Worm (Caenorhabditis elegans) whole organism, L4 larva: ENCODE data around the gene rha-2.

Experiments used
- D1046.2 ChIP-seq: fragments of 200-800 bp; sonication (Bioruptor generic); IDR thresholded peaks from 2 replicates; pipeline ENCODE4 v1.3.6; 2022; ENCODE audit warnings: missing genetic modification characterization, missing compliant biosample characterization
- F49E8.2 ChIP-seq: sonication (generic microtip); optimal IDR thresholded peaks from 2 replicates; lab custom pipeline; 2016; ENCODE audit warnings: missing compliant biosample characterization, mild to moderate bottlenecking, missing genetic modification characterization, borderline replicate concordance
- T20F7.1 ChIP-seq: fragments of 200-800 bp; sonication (Bioruptor generic); optimal IDR thresholded peaks from 2 replicates; lab custom pipeline; 2018; ENCODE audit warnings: mild to moderate bottlenecking, missing genetic modification characterization, missing compliant biosample characterization
- Y5F2A.4 ChIP-seq: fragments of 200-800 bp; sonication (Bioruptor generic); optimal IDR thresholded peaks from 2 replicates; lab custom pipeline; 2018; ENCODE audit warnings: mild to moderate bottlenecking, missing genetic modification characterization, missing compliant biosample characterization
- aha-1 ChIP-seq: fragments of 150-350 bp; peaks from one replicate; lab custom pipeline; 2014; ENCODE audit warnings: missing biosample characterization, missing genetic modification characterization
- aly-2 ChIP-seq: sonication (generic microtip); optimal IDR thresholded peaks from 2 replicates; lab custom pipeline; 2018; ENCODE audit warnings: missing biosample characterization, missing genetic modification characterization
- ama-1 ChIP-seq: fragments of 150-350 bp; optimal IDR thresholded peaks from 2 replicates; lab custom pipeline; 2014; ENCODE audit warnings: inconsistent platforms, mixed read lengths
- arid-1 ChIP-seq: fragments of 200-800 bp; sonication (Bioruptor generic); conservative IDR thresholded peaks from 2 replicates; pipeline ENCODE4 v1.3.6; 2022; ENCODE audit warnings: missing genetic modification reagents, missing genetic modification characterization, missing compliant biosample characterization
- ceh-20 ChIP-seq: fragments of 200-800 bp; sonication (Bioruptor generic); IDR thresholded peaks from 2 replicates; pipeline ENCODE4 v1.3.6; 2022; ENCODE audit warnings: missing genetic modification reagents, missing genetic modification characterization, missing compliant biosample characterization
- cey-2 ChIP-seq: sonication (generic microtip); optimal IDR thresholded peaks from 3 replicates; lab custom pipeline; 2017; ENCODE audit warnings: missing genetic modification characterization, mild to moderate bottlenecking, missing compliant biosample characterization, antibody characterized with exemption, borderline replicate concordance; ENCODE audit not compliant: insufficient read depth
- ctbp-1 ChIP-seq: fragments of 200-800 bp; sonication (Bioruptor generic); IDR thresholded peaks from 2 replicates; pipeline ENCODE4 v1.3.6; 2022; ENCODE audit warnings: missing genetic modification reagents, missing genetic modification characterization, missing compliant biosample characterization
- daf-16 ChIP-seq, 3 experiments: sonication (generic microtip); optimal IDR thresholded peaks; 2 replicates each; lab custom pipeline; 2016 to 2017; ENCODE audit warnings: missing genetic modification characterization in 3 of 3, missing genetic modification reagents in 3 of 3, mild to moderate bottlenecking in 2 of 3, missing compliant biosample characterization in 2 of 3, missing biosample characterization in 1 of 3, moderate library complexity in 1 of 3
- daf-8 ChIP-seq: fragments of 200-800 bp; sonication (Bioruptor generic); IDR thresholded peaks from 2 replicates; pipeline ENCODE4 v1.3.6; 2022; ENCODE audit warnings: missing genetic modification characterization, missing compliant biosample characterization
- dmd-8 ChIP-seq: fragments of 200-800 bp; sonication (Bioruptor generic); IDR thresholded peaks from 2 replicates; pipeline ENCODE4 v1.3.6; 2022; ENCODE audit warnings: missing genetic modification characterization, missing compliant biosample characterization
- dmd-9 ChIP-seq: fragments of 200-800 bp; sonication (Bioruptor generic); IDR thresholded peaks from 2 replicates; pipeline ENCODE4 v1.3.6; 2022; ENCODE audit warnings: missing genetic modification reagents, missing genetic modification characterization, missing compliant biosample characterization
- dpl-1 ChIP-seq: fragments of 150-350 bp; optimal IDR thresholded peaks from 2 replicates; lab custom pipeline; 2014; ENCODE audit warnings: missing biosample characterization, missing genetic modification reagents, missing genetic modification characterization
- duxl-1 ChIP-seq: sonication (generic microtip); optimal IDR thresholded peaks from 2 replicates; lab custom pipeline; 2016; ENCODE audit warnings: mild to moderate bottlenecking, missing genetic modification characterization, moderate library complexity, missing compliant biosample characterization; ENCODE audit not compliant: poor library complexity
- hlh-11 ChIP-seq: fragments of 200-800 bp; sonication (Bioruptor generic); optimal IDR thresholded peaks from 2 replicates; lab custom pipeline; 2018; ENCODE audit warnings: mild to moderate bottlenecking, missing genetic modification characterization, missing compliant biosample characterization
- hlh-30 ChIP-seq: sonication (generic microtip); optimal IDR thresholded peaks from 2 replicates; lab custom pipeline; 2017; ENCODE audit warnings: antibody characterized with exemption, mild to moderate bottlenecking, missing genetic modification characterization, missing compliant biosample characterization; ENCODE audit not compliant: insufficient read depth
- hmg-1.1 ChIP-seq: fragments of 200-800 bp; sonication (Bioruptor generic); IDR thresholded peaks from 2 replicates; pipeline ENCODE4 v1.3.6; 2022; ENCODE audit warnings: missing genetic modification reagents, missing genetic modification characterization, missing compliant biosample characterization
- jun-1 ChIP-seq: fragments of 150-350 bp; optimal IDR thresholded peaks from 2 replicates; lab custom pipeline; 2014; ENCODE audit warnings: missing biosample characterization, missing genetic modification reagents, missing genetic modification characterization
- lin-38 ChIP-seq: fragments of 200-800 bp; sonication (Bioruptor generic); IDR thresholded peaks from 2 replicates; pipeline ENCODE4 v1.3.6; 2022; ENCODE audit warnings: missing genetic modification reagents, missing genetic modification characterization, missing compliant biosample characterization
- lin-39 ChIP-seq: fragments of 150-350 bp; optimal IDR thresholded peaks from 2 replicates; lab custom pipeline; 2014; ENCODE audit warnings: missing biosample characterization, missing genetic modification reagents, missing genetic modification characterization
- lir-3 ChIP-seq: sonication (generic microtip); optimal IDR thresholded peaks from 2 replicates; lab custom pipeline; 2016; ENCODE audit warnings: mild to moderate bottlenecking, missing genetic modification characterization, missing compliant biosample characterization
- lsy-2 ChIP-seq, 2 experiments: fragments of 150-350 bp in 1 of 2; sonication (generic microtip) in 1 of 2; optimal IDR thresholded peaks; 2 replicates each; lab custom pipeline; 2014 to 2017; ENCODE audit warnings: missing biosample characterization in 2 of 2, missing genetic modification characterization in 2 of 2
- madf-5 ChIP-seq, 2 experiments: fragments of 200-800 bp; sonication (Bioruptor generic); IDR thresholded peaks; 2 replicates each; pipeline ENCODE4 v1.3.6; 2022; ENCODE audit warnings: missing compliant biosample characterization in 2 of 2, missing genetic modification characterization in 2 of 2
- mep-1 ChIP-seq: fragments of 150-350 bp; sonication (generic microtip); optimal IDR thresholded peaks from 3 replicates; lab custom pipeline; 2014; ENCODE audit warnings: missing biosample characterization, missing genetic modification characterization
- mes-2 ChIP-seq: sonication (generic microtip); optimal IDR thresholded peaks from 2 replicates; lab custom pipeline; 2016; ENCODE audit warnings: missing genotype, mild to moderate bottlenecking, missing genetic modification characterization, missing compliant biosample characterization; ENCODE audit not compliant: poor library complexity, severe bottlenecking
- mxl-2 ChIP-seq: fragments of 200-800 bp; sonication (Bioruptor generic); conservative IDR thresholded peaks from 2 replicates; pipeline ENCODE4 v1.3.6; 2022; ENCODE audit warnings: missing genetic modification reagents, missing genetic modification characterization, missing compliant biosample characterization
- nhr-10 ChIP-seq: fragments of 150-350 bp; optimal IDR thresholded peaks from 2 replicates; lab custom pipeline; 2014; ENCODE audit warnings: missing biosample characterization, missing genetic modification characterization
- nhr-111 ChIP-seq: fragments of 200-800 bp; sonication (Bioruptor generic); optimal IDR thresholded peaks from 2 replicates; lab custom pipeline; 2018; ENCODE audit warnings: mild to moderate bottlenecking, missing genetic modification characterization, missing compliant biosample characterization
- nhr-28 ChIP-seq: fragments of 150-350 bp; optimal IDR thresholded peaks from 2 replicates; lab custom pipeline; 2014; ENCODE audit warnings: missing biosample characterization, missing genetic modification characterization
- pha-4 ChIP-seq, 2 experiments: fragments of 150-350 bp in 1 of 2; fragments of 200-800 bp in 1 of 2; sonication (Bioruptor generic) in 1 of 2; IDR thresholded peaks in 1 of 2; optimal IDR thresholded peaks in 1 of 2; 2 replicates each; pipeline versions ENCODE4 v1.3.6 to Lab custom; 2014 to 2022; ENCODE audit warnings: missing genetic modification characterization in 2 of 2, missing genetic modification reagents in 2 of 2, missing biosample characterization in 1 of 2, missing compliant biosample characterization in 1 of 2
- rbr-2 ChIP-seq: sonication (generic microtip); optimal IDR thresholded peaks from 2 replicates; lab custom pipeline; 2016; ENCODE audit warnings: missing genotype, missing genetic modification characterization, missing compliant biosample characterization
- saeg-2 ChIP-seq: fragments of 200-800 bp; sonication (Bioruptor generic); IDR thresholded peaks from 2 replicates; pipeline ENCODE4 v1.3.6; 2022; ENCODE audit warnings: missing genetic modification reagents, missing genetic modification characterization, missing compliant biosample characterization
- snpc-1.2 ChIP-seq: fragments of 200-800 bp; sonication (Bioruptor generic); IDR thresholded peaks from 2 replicates; pipeline ENCODE4 v1.3.6; 2022; ENCODE audit warnings: missing genetic modification reagents, missing genetic modification characterization, missing compliant biosample characterization
- tag-97 ChIP-seq: fragments of 200-800 bp; sonication (Bioruptor generic); IDR thresholded peaks from 2 replicates; pipeline ENCODE4 v1.3.6; 2022; ENCODE audit warnings: missing genetic modification characterization, missing compliant biosample characterization
- unc-62 ChIP-seq, 3 experiments: fragments of 150-350 bp in 1 of 3; sonication (generic microtip); optimal IDR thresholded peaks in 2 of 3; peaks in 1 of 3; 1 replicate in 1 of 3; 2 replicates in 2 of 3; lab custom pipeline; 2014 to 2017; ENCODE audit warnings: missing biosample characterization in 3 of 3, missing genetic modification characterization in 3 of 3, missing genetic modification reagents in 3 of 3, missing genotype in 1 of 3
- vab-7 ChIP-seq: fragments of 200-800 bp; sonication (Bioruptor generic); IDR thresholded peaks from 2 replicates; pipeline ENCODE4 v1.3.6; 2022; ENCODE audit warnings: missing genetic modification reagents, missing genetic modification characterization, missing compliant biosample characterization
- zag-1 ChIP-seq: fragments of 150-350 bp; optimal IDR thresholded peaks from 2 replicates; lab custom pipeline; 2014; ENCODE audit warnings: missing biosample characterization, missing genetic modification characterization
- zip-11 ChIP-seq: fragments of 200-800 bp; sonication (Bioruptor generic); IDR thresholded peaks from 2 replicates; pipeline ENCODE4 v1.3.6; 2022; ENCODE audit warnings: missing genetic modification characterization, missing compliant biosample characterization
- ztf-11 ChIP-seq: fragments of 150-350 bp; optimal IDR thresholded peaks from 2 replicates; lab custom pipeline; 2014; ENCODE audit warnings: missing biosample characterization, missing genetic modification characterization

The rha-2 gene

DNA sequence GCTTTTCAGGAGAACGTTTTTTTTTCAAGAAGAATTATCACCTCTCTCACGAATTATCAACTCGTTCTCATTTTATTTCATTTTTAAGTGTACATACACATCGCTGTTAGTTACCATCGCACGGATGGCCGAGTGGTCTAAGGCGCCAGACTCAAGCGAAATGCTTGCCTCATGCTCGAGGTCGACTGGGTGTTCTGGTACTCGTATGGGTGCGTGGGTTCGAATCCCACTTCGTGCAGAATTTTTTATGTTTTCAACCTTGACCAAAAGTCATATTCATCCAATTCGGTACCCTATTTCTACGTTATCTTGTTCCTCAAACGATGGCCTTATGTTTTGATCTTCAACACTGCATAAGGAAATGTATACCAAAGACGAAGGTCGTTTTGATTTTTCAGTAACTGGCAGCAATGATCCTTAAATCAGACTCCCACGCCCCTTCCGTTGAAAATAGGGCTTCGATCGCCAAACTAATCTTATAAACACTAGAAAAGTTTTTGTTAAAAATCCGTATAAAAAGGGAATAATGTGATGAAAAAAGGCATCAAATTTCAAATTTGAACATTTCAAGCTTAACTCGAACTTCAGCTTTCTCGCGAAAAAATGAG lies 24.9 kb upstream of the rha-2 start, which contains the start of gene fip-1 (continued):
- TF ChIP-seq mep-1 (tag; lab: Kevin White, UChicago) (peak; percentile 21), daf-8 (GFP tag; lab: Robert Waterston, UW) (no peak), F49E8.2 (tag; lab: Kevin White, UChicago) (no peak), dmd-9 (GFP tag; lab: Robert Waterston, UW) (no peak)

- peak in 1 of 2 experiments; percentile 30 for TF ChIP-seq daf-16 (GFP tag; optimal IDR thresholded peaks at IDR 0.05; lab: Kevin White, UChicago)
- TF ChIP-seq daf-16 (tag; optimal IDR thresholded peaks at IDR 0.05; lab: Kevin White, UChicago): no peak
- TF ChIP-seq unc-62 (GFP tag; optimal IDR thresholded peaks at IDR 0.05 in 1 of 2; lab: Kevin White, UChicago): peak in 1 of 2 experiments; percentile 94
- TF ChIP-seq unc-62 (tag; optimal IDR thresholded peaks at IDR 0.05; lab: Kevin White, UChicago): no peak
- TF ChIP-seq hlh-30 (tag; lab: Kevin White, UChicago): peak; percentile 32
- peak in 1 of 2 experiments; percentile 44 for TF ChIP-seq lsy-2 (tag; optimal IDR thresholded peaks at IDR 0.05; lab: Kevin White, UChicago)
- peak; percentile 5 for TF ChIP-seq rbr-2 (tag; lab: Kevin White, UChicago)
- no peak for TF ChIP-seq ama-1 (lab: Kevin White, UChicago)
- no peak for TF ChIP-seq mxl-2
- 0 out of 2 replicates have a peak, but pooled peaks have one; percentile 36 for TF ChIP-seq ceh-20
- 0 out of 2 replicates have a peak, but pooled peaks have one; percentile 10 for TF ChIP-seq hmg-1.1 (GFP tag; lab: Robert Waterston, UW)
- peak; percentile 11 for TF ChIP-seq lin-39 (tag; lab: Kevin White, UChicago)
- TF ChIP-seq nhr-111: no peak
- no peak for TF ChIP-seq D1046.2 (GFP tag; lab: Robert Waterston, UW)
- TF ChIP-seq mep-1 (tag; lab: Kevin White, UChicago): peak; percentile 27
These were observed 22.4 kb upstream of the rha-2 start for ce11 chrIII:8636803-8637202.

DNA sequence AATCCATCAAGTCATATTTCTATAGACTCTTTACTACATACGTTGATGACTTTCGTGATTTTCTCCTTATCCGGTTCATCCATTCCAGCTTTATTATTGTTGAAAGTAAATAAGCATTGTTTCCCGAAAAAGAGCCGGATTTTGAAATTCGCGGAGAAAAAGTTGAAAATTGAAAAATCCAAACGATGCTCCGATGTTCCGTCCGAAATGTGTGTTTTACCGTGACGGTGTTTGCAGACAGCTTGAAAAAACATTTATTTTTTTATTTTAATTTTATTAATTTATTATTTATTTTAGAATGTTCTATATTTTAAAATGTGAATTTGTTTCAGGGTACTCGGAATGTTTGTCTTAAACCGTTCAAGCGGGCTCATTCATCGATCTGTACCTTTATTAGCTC lies 16.5 kb upstream of the rha-2 start, which contains the start of gene dnj-10:
Gene dnj-10 (plus strand): TSS at position 333 of the 400 bp plus-strand sequence.
- TF ChIP-seq mep-1 (tag; lab: Kevin White, UChicago): no peak
- TF ChIP-seq tag-97 (GFP tag; lab: Robert Waterston, UW): no peak
- no peak for TF ChIP-seq nhr-10 (tag; lab: Kevin White, UChicago)
- peak in 1 of 2 experiments; percentile 84 for TF ChIP-seq lsy-2 (tag; optimal IDR thresholded peaks at IDR 0.05; lab: Kevin White, UChicago)
- TF ChIP-seq Y5F2A.4 (GFP tag; lab: Kevin White, UChicago): no peak
- TF ChIP-seq jun-1: no peak
- peak; percentile 92 for TF ChIP-seq dpl-1 (GFP tag; lab: Kevin White, UChicago)
- TF ChIP-seq hmg-1.1 (GFP tag; lab: Robert Waterston, UW): 0 out of 2 replicates have a peak, but pooled peaks have one; percentile 8
- TF ChIP-seq madf-5 (GFP tag; IDR thresholded peaks at IDR 0.05; lab: Robert Waterston, UW): no peak
- TF ChIP-seq lir-3 (tag; lab: Kevin White, UChicago): no peak
- TF ChIP-seq cey-2 (tag; lab: Kevin White, UChicago): no peak
- no peak for TF ChIP-seq zag-1 (tag; lab: Kevin White, UChicago)
- TF ChIP-seq hlh-30 (tag; lab: Kevin White, UChicago): peak; percentile 18
- TF ChIP-seq dmd-8 (GFP tag; lab: Robert Waterston, UW): no peak
- TF ChIP-seq saeg-2: no peak
- no peak for TF ChIP-seq ztf-11 (tag; lab: Kevin White, UChicago)
- no peak for TF ChIP-seq pha-4 (GFP tag; IDR thresholded peaks at IDR 0.05; lab: Robert Waterston, UW)
- TF ChIP-seq pha-4 (tag; optimal IDR thresholded peaks at IDR 0.05; lab: Kevin White, UChicago): peak; percentile 61
- no peak for TF ChIP-seq zip-11 (GFP tag; lab: Robert Waterston, UW)
- no peak for TF ChIP-seq duxl-1
- TF ChIP-seq snpc-1.2: no peak
- TF ChIP-seq nhr-28: peak; percentile 25
- TF ChIP-seq aha-1 (tag; lab: Kevin White, UChicago): no peak
- peak; percentile 8 for TF ChIP-seq rbr-2 (tag; lab: Kevin White, UChicago)
- peak; percentile 70 for TF ChIP-seq lin-38 (GFP tag; lab: Robert Waterston, UW)
- no peak for TF ChIP-seq vab-7
- TF ChIP-seq hlh-11: no peak
- TF ChIP-seq arid-1 (GFP tag; lab: Robert Waterston, UW): no peak
- no peak for TF ChIP-seq aly-2 (tag; lab: Kevin White, UChicago)
- TF ChIP-seq ctbp-1 (GFP tag; lab: Robert Waterston, UW): 0 out of 2 replicates have a peak, but pooled peaks have one; percentile 27
- no peak for TF ChIP-seq F49E8.2 (tag; lab: Kevin White, UChicago)
- peak; percentile 69 for TF ChIP-seq mes-2 (tag; lab: Kevin White, UChicago)
- TF ChIP-seq T20F7.1 (GFP tag; lab: Kevin White, UChicago): peak; percentile 95
